Worm (Caenorhabditis elegans) whole organism, late embryonic: ENCODE measurements around the gene T16G12.10.
"Not testable (repeated sequence)": the region's sequence is repeated elsewhere in the genome, so short reads cannot be mapped to it uniquely, and the experiment has no call there.

Experiments used
- C08G9.2 ChIP-seq: sonication (generic microtip); optimal IDR thresholded peaks from 2 replicates; lab custom pipeline; 2016; ENCODE audit warnings: mild to moderate bottlenecking, missing genetic modification characterization, moderate library complexity, missing compliant biosample characterization
- F13H6.1 ChIP-seq: sonication (generic microtip); optimal IDR thresholded peaks from 2 replicates; lab custom pipeline; 2016; ENCODE audit warnings: missing genetic modification characterization, missing compliant biosample characterization
- T23F11.4 ChIP-seq: fragments of 200-800 bp; sonication (Bioruptor generic); optimal IDR thresholded peaks from 2 replicates; lab custom pipeline; 2018; ENCODE audit warnings: mild to moderate bottlenecking, missing genetic modification characterization, missing compliant biosample characterization
- Y22D7AL.16 ChIP-seq: sonication (generic microtip); optimal IDR thresholded peaks from 2 replicates; lab custom pipeline; 2016; ENCODE audit warnings: missing genetic modification characterization, missing compliant biosample characterization
- ceh-14 ChIP-seq: sonication (generic microtip); optimal IDR thresholded peaks from 2 replicates; lab custom pipeline; 2016; ENCODE audit warnings: missing genotype, missing genetic modification characterization, missing compliant biosample characterization
- ceh-18 ChIP-seq: sonication (generic microtip); optimal IDR thresholded peaks from 2 replicates; lab custom pipeline; 2016; ENCODE audit warnings: missing genetic modification characterization, missing compliant biosample characterization
- ceh-2 ChIP-seq: sonication (generic microtip); optimal IDR thresholded peaks from 2 replicates; lab custom pipeline; 2016; ENCODE audit warnings: missing genotype, missing genetic modification characterization, missing compliant biosample characterization
- ceh-22 ChIP-seq: sonication (generic microtip); optimal IDR thresholded peaks from 2 replicates; lab custom pipeline; 2017; ENCODE audit warnings: missing biosample characterization, missing genetic modification characterization
- ceh-48 ChIP-seq: sonication (generic microtip); optimal IDR thresholded peaks from 2 replicates; lab custom pipeline; 2016; ENCODE audit warnings: missing genetic modification characterization, inconsistent platforms, missing compliant biosample characterization
- ceh-6 ChIP-seq: fragments of 200-800 bp; sonication (Bioruptor generic); optimal IDR thresholded peaks from 2 replicates; lab custom pipeline; 2018; ENCODE audit warnings: mild to moderate bottlenecking, missing genetic modification characterization, missing compliant biosample characterization
- che-1 ChIP-seq: sonication (generic microtip); optimal IDR thresholded peaks from 2 replicates; lab custom pipeline; 2016; ENCODE audit warnings: mild to moderate bottlenecking, missing genetic modification characterization, missing compliant biosample characterization
- dve-1 ChIP-seq: sonication (generic microtip); optimal IDR thresholded peaks from 2 replicates; lab custom pipeline; 2017; ENCODE audit warnings: antibody characterized with exemption, mild to moderate bottlenecking, missing genetic modification characterization, missing compliant biosample characterization
- elt-2 ChIP-seq: sonication (generic microtip); optimal IDR thresholded peaks from 2 replicates; lab custom pipeline; 2016; ENCODE audit warnings: missing genetic modification reagents, missing genetic modification characterization, missing compliant biosample characterization
- eyg-1 ChIP-seq: sonication (generic microtip); optimal IDR thresholded peaks from 2 replicates; lab custom pipeline; 2016; ENCODE audit warnings: missing genotype, missing genetic modification characterization, missing compliant biosample characterization
- fax-1 ChIP-seq: sonication (generic microtip); optimal IDR thresholded peaks from 2 replicates; lab custom pipeline; 2016; ENCODE audit warnings: missing genotype, missing genetic modification characterization, missing compliant biosample characterization
- fkh-6 ChIP-seq: sonication (generic microtip); optimal IDR thresholded peaks from 2 replicates; lab custom pipeline; 2016; ENCODE audit warnings: missing genetic modification characterization, missing compliant biosample characterization
- gmeb-2 ChIP-seq: sonication (generic microtip); optimal IDR thresholded peaks from 2 replicates; lab custom pipeline; 2016; ENCODE audit warnings: missing genetic modification characterization, inconsistent platforms, missing compliant biosample characterization
- hlh-13 ChIP-seq: fragments of 200-800 bp; sonication (Bioruptor generic); optimal IDR thresholded peaks from 2 replicates; lab custom pipeline; 2018; ENCODE audit warnings: mild to moderate bottlenecking, missing genetic modification characterization, missing compliant biosample characterization
- hlh-15 ChIP-seq: sonication (generic microtip); optimal IDR thresholded peaks from 2 replicates; lab custom pipeline; 2016; ENCODE audit warnings: missing genetic modification characterization, missing compliant biosample characterization
- hlh-30 ChIP-seq: sonication (generic microtip); optimal IDR thresholded peaks from 2 replicates; lab custom pipeline; 2017; ENCODE audit warnings: antibody characterized with exemption, missing genetic modification characterization, missing compliant biosample characterization; ENCODE audit not compliant: insufficient read depth
- hlh-6 ChIP-seq: sonication (generic microtip); optimal IDR thresholded peaks from 2 replicates; lab custom pipeline; 2016; ENCODE audit warnings: missing genotype, missing genetic modification characterization, missing compliant biosample characterization
- lim-6 ChIP-seq: sonication (generic microtip); optimal IDR thresholded peaks from 2 replicates; lab custom pipeline; 2016; ENCODE audit warnings: missing genetic modification characterization, missing compliant biosample characterization
- madf-2 ChIP-seq: sonication (generic microtip); optimal IDR thresholded peaks from 2 replicates; lab custom pipeline; 2017; ENCODE audit warnings: missing genetic modification characterization, missing compliant biosample characterization
- mec-3 ChIP-seq: sonication (generic microtip); optimal IDR thresholded peaks from 2 replicates; lab custom pipeline; 2016; ENCODE audit warnings: borderline replicate concordance, missing genetic modification characterization, missing compliant biosample characterization
- nhr-11 ChIP-seq: fragments of 150-350 bp; optimal IDR thresholded peaks from 2 replicates; lab custom pipeline; 2014; ENCODE audit warnings: missing biosample characterization, missing genetic modification characterization
- npax-4 ChIP-seq: sonication (generic microtip); optimal IDR thresholded peaks from 2 replicates; lab custom pipeline; 2016; ENCODE audit warnings: missing genetic modification characterization, missing compliant biosample characterization
- odd-2 ChIP-seq: sonication (generic microtip); optimal IDR thresholded peaks from 2 replicates; lab custom pipeline; 2017; ENCODE audit warnings: antibody characterized with exemption, mild to moderate bottlenecking, missing genetic modification characterization, missing compliant biosample characterization
- pag-3 ChIP-seq: sonication (generic microtip); optimal IDR thresholded peaks from 2 replicates; lab custom pipeline; 2016; ENCODE audit warnings: missing compliant biosample characterization, missing genetic modification characterization, borderline replicate concordance
- pha-2 ChIP-seq: sonication (generic microtip); optimal IDR thresholded peaks from 2 replicates; lab custom pipeline; 2017; ENCODE audit warnings: mild to moderate bottlenecking, missing genetic modification characterization, missing compliant biosample characterization
- pha-4 ChIP-seq: fragments of 150-350 bp; optimal IDR thresholded peaks from 2 replicates; lab custom pipeline; 2018; ENCODE audit warnings: missing biosample characterization, missing genetic modification reagents, missing genetic modification characterization
- sox-2 ChIP-seq: fragments of 200-800 bp; sonication (Bioruptor generic); IDR thresholded peaks from 2 replicates; pipeline ENCODE4 v1.3.6; 2022; ENCODE audit warnings: missing genetic modification reagents, missing genetic modification characterization, missing compliant biosample characterization
- syd-9 ChIP-seq: sonication (generic microtip); optimal IDR thresholded peaks from 2 replicates; lab custom pipeline; 2016; ENCODE audit warnings: mild to moderate bottlenecking, missing genetic modification characterization, moderate library complexity, missing compliant biosample characterization
- unc-3 ChIP-seq, 2 experiments: fragments of 200-800 bp in 1 of 2; sonication (Bioruptor generic) in 1 of 2; sonication (generic microtip) in 1 of 2; conservative IDR thresholded peaks in 1 of 2; optimal IDR thresholded peaks in 1 of 2; 2 replicates each; pipeline versions ENCODE4 v1.3.6 to Lab custom; 2016 to 2022; ENCODE audit warnings: missing compliant biosample characterization in 2 of 2, missing genetic modification characterization in 2 of 2, missing genetic modification reagents in 1 of 2
- unc-42 ChIP-seq: sonication (generic microtip); optimal IDR thresholded peaks from 2 replicates; lab custom pipeline; 2016; ENCODE audit warnings: missing genotype, missing genetic modification characterization, missing compliant biosample characterization
- unc-86 ChIP-seq: sonication (generic microtip); optimal IDR thresholded peaks from 2 replicates; lab custom pipeline; 2016; ENCODE audit warnings: missing genetic modification characterization, missing compliant biosample characterization
- ztf-16 ChIP-seq: sonication (generic microtip); optimal IDR thresholded peaks from 2 replicates; lab custom pipeline; 2017; ENCODE audit warnings: missing genetic modification characterization, missing compliant biosample characterization

Gene T16G12.10

ce11 chrIII:10060573-10060972 lies 4.6 kb upstream of the T16G12.10 start, which contains the start of gene T16G12.13:
Gene T16G12.13, plus strand, starts transcription at chrIII:10060865.
- TF ChIP-seq pha-4 (tag; lab: Kevin White, UChicago) (no peak), hlh-15 (tag; lab: Kevin White, UChicago) (no peak), npax-4 (no peak), elt-2 (tag; lab: Kevin White, UChicago) (no peak), ceh-6 (no peak), unc-42 (tag; lab: Kevin White, UChicago) (no peak), ceh-22 (tag; lab: Kevin White, UChicago) (no peak), ceh-14 (tag; lab: Kevin White, UChicago) (no peak), syd-9 (tag; lab: Kevin White, UChicago) (no peak), ceh-18 (tag; lab: Kevin White, UChicago) (no peak), unc-86 (tag; lab: Kevin White, UChicago) (no peak), che-1 (tag; lab: Kevin White, UChicago) (no peak), ceh-48 (tag; lab: Kevin White, UChicago) (no peak), mec-3 (no peak), hlh-30 (tag; lab: Kevin White, UChicago) (no peak), F13H6.1 (tag; lab: Kevin White, UChicago) (no peak), sox-2 (GFP tag; lab: Robert Waterston, UW) (no peak), T23F11.4 (no peak), Y22D7AL.16 (tag; lab: Kevin White, UChicago) (no peak)

- no peak for TF ChIP-seq fkh-6 (tag; lab: Kevin White, UChicago)
- no peak for TF ChIP-seq hlh-6 (tag; lab: Kevin White, UChicago)
- no peak for TF ChIP-seq nhr-11 (tag; lab: Kevin White, UChicago)
- no peak for TF ChIP-seq syd-9 (tag; lab: Kevin White, UChicago)
- no peak for TF ChIP-seq unc-42 (tag; lab: Kevin White, UChicago)
- TF ChIP-seq pha-2, result no peak
- TF ChIP-seq ceh-22 (tag; lab: Kevin White, UChicago), result no peak
- TF ChIP-seq gmeb-2 (tag; lab: Kevin White, UChicago), result no peak
- no peak for TF ChIP-seq unc-86 (tag; lab: Kevin White, UChicago)
- TF ChIP-seq odd-2 (tag; lab: Kevin White, UChicago), result no peak
- no peak for TF ChIP-seq hlh-13
- no peak for TF ChIP-seq ztf-16 (tag; lab: Kevin White, UChicago)
- TF ChIP-seq fax-1 (tag; lab: Kevin White, UChicago), result no peak
- TF ChIP-seq lim-6 (tag; lab: Kevin White, UChicago), result no peak
- TF ChIP-seq pag-3 (tag; lab: Kevin White, UChicago), result no peak
- no peak for TF ChIP-seq eyg-1 (tag; lab: Kevin White, UChicago)
- no peak for TF ChIP-seq unc-3 (GFP tag; conservative IDR thresholded peaks at IDR 0.05; lab: Robert Waterston, UW)
- no peak for TF ChIP-seq unc-3 (tag; optimal IDR thresholded peaks at IDR 0.05; lab: Kevin White, UChicago)
- TF ChIP-seq ceh-2, result no peak
- TF ChIP-seq madf-2, result no peak
Observed at ce11 chrIII:10059002-10059401, 3.1 kb upstream of the T16G12.10 start, which contains the start of gene T16G12.8. Gene T16G12.8, plus strand, starts transcription at chrIII:10059302.

- TF ChIP-seq C08G9.2 (no peak), Y22D7AL.16 (tag; lab: Kevin White, UChicago) (no peak), pag-3 (tag; lab: Kevin White, UChicago) (no peak), dve-1 (no peak), madf-2 (no peak), odd-2 (tag; lab: Kevin White, UChicago) (no peak), elt-2 (tag; lab: Kevin White, UChicago) (no peak)
Observed at ce11 chrIII:10057518-10057917, 1.6 kb upstream of the T16G12.10 start, which contains the start of gene T16G12.4. Gene T16G12.4, plus strand, starts transcription at chrIII:10057818.

ce11 chrIII:10053312-10053711 lies 2.6 kb downstream of the T16G12.10 start, which contains the start of gene T16G12.12:
Gene T16G12.12, plus strand, starts transcription at chrIII:10053612.
- TF ChIP-seq sox-2 (GFP tag; lab: Robert Waterston, UW); ceh-22 (tag; lab: Kevin White, UChicago); npax-4: not testable (repeated sequence)
